Worm (Caenorhabditis elegans): ENCODE data around the gene Y12A6A.1.

DNA sequence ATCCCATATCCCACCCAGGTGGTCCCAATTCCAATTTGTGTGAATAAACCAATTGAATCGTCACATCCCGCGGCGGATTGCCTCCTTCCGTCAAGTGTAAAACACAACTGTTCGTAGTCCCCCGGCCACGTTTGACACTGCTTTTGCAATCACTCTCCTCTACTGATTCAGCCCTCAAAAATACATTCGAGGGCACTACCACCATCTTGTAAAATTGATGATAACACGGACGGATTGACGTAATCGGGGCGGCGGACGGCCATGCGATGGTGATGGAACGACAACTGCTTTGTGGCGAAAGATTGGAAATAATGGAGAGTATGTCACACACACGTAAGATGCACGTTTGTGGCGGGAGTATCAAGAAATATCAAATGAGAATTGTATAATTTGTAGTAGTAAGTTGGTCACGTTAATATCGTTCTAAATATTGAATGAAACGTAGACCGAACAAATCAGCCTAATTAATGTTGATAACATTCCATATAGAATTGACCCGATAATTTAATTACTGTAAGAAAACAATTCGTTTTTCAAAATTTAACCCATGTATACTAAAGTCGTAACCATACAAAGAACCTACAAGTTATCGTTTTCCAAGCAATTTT lies 16.9 kb upstream of the Y12A6A.1 start:
- no peak for TF ChIP-seq tbx-11 (GFP tag; IDR thresholded peaks at IDR 0.05)
- TF ChIP-seq tbx-37 (GFP tag; conservative IDR thresholded peaks at IDR 0.05), result no peak
- no peak for TF ChIP-seq B0310.2 (tag; optimal IDR thresholded peaks at IDR 0.05)
- TF ChIP-seq ama-1 (optimal IDR thresholded peaks at IDR 0.05), result no peak
- no peak for TF ChIP-seq hmg-4 (GFP tag; optimal IDR thresholded peaks at IDR 0.05)
- TF ChIP-seq tra-4 (tag; optimal IDR thresholded peaks at IDR 0.05), result no peak
- no peak for TF ChIP-seq scrt-1 (GFP tag; IDR thresholded peaks at IDR 0.05)
- no peak for TF ChIP-seq ceh-36 (tag; optimal IDR thresholded peaks at IDR 0.05)
